Fruit fly (Drosophila melanogaster) whole organism, adult: ENCODE data around the gene CG13474.

Experiments
- CG11617 ChIP-seq: fragments of 200-800 bp; sonication (Bioruptor generic); optimal IDR thresholded peaks from 2 replicates; lab custom pipeline; 2017; ENCODE audit warnings: mild to moderate bottlenecking, missing biosample characterization, missing genetic modification reagents, missing genetic modification characterization
- CG33017 ChIP-seq: fragments of 200-800 bp; sonication (Bioruptor generic); optimal IDR thresholded peaks from 2 replicates; lab custom pipeline; 2018; ENCODE audit warnings: missing biosample characterization, mild to moderate bottlenecking, missing genetic modification characterization, moderate library complexity
- pad ChIP-seq: fragments of 200-800 bp; sonication (Bioruptor generic); optimal IDR thresholded peaks from 3 replicates; lab custom pipeline; 2017; ENCODE audit warnings: missing biosample characterization, missing genetic modification characterization, mild to moderate bottlenecking, moderate library complexity, missing genetic modification reagents

DNA sequence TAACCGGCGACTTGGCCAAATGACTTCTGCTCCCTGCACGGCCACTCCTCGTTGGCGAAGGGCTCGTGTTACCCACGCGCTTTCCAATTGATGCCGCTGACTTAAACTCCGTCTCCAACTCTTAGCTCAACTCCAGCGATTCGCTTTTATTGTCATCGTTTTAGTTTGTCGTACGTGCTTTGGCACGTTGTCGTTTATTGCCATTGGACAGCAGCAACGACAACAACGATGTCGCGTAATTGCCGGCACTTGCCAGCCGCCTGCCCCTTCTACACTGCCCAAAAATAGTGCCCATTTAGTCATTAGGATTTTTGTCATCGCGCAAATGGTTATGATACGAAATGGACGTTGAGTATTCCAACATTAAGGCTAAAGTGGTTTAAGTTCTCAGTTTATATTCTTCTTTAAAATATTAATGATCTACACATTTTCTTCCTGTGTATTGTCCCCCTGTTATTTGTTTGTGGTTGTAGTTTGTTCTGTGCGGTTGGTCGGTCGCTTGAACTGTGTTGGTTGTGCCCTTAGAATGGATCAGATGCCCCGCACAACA, 31.0 kb downstream of the CG13474 start:
- TF ChIP-seq CG33017 (tag; lab: Kevin White, UChicago), result no peak
- no peak for TF ChIP-seq CG11617 (GFP tag; lab: Kevin White, UChicago)
- TF ChIP-seq pad (GFP tag; lab: Kevin White, UChicago), result no peak
